Fruit fly (Drosophila melanogaster) whole organism, wandering third instar larva: Measurements from ENCODE around the gene Akap200.
A peak's percentile ranks its signal among the peaks of the same experiment; 100 is the strongest.

Experiments
- Abd-B ChIP-seq: fragments of >200 bp; optimal IDR thresholded peaks from 2 replicates; lab custom pipeline; 2017; ENCODE audit warnings: missing biosample characterization, missing genetic modification characterization
- CG32264 ChIP-seq: fragments of 200-800 bp; sonication (Bioruptor generic); optimal IDR thresholded peaks from 2 replicates; lab custom pipeline; 2016; ENCODE audit warnings: missing biosample characterization, missing genetic modification characterization
- CrebA ChIP-seq: fragments of 200-800 bp; sonication (Bioruptor generic); optimal IDR thresholded peaks from 2 replicates; lab custom pipeline; 2016; ENCODE audit warnings: missing biosample characterization, mild to moderate bottlenecking, missing genetic modification characterization, borderline replicate concordance
- GATAd ChIP-seq: sonication (Bioruptor generic); optimal IDR thresholded peaks from 2 replicates; lab custom pipeline; 2016; ENCODE audit warnings: missing biosample characterization, missing genetic modification characterization
- OdsH ChIP-seq: fragments of 200-800 bp; sonication (Bioruptor generic); optimal IDR thresholded peaks from 2 replicates; lab custom pipeline; 2016; ENCODE audit warnings: missing biosample characterization, mild to moderate bottlenecking, missing genetic modification characterization
- Rel ChIP-seq, 2 experiments: fragments of 200-800 bp; sonication (Bioruptor generic) in 1 of 2; optimal IDR thresholded peaks; 2 replicates in 1 of 2; 3 replicates in 1 of 2; lab custom pipeline; 2016 to 2019; ENCODE audit warnings: mild to moderate bottlenecking in 2 of 2, missing biosample characterization in 2 of 2, missing genetic modification characterization in 2 of 2, moderate library complexity in 1 of 2
- brk ChIP-seq: fragments of 200-800 bp; sonication (Bioruptor generic); optimal IDR thresholded peaks from 2 replicates; lab custom pipeline; 2016; ENCODE audit warnings: missing biosample characterization, mild to moderate bottlenecking, missing genetic modification characterization
- h ChIP-seq: fragments of 200-800 bp; sonication (Bioruptor generic); optimal IDR thresholded peaks from 3 replicates; lab custom pipeline; 2016; ENCODE audit warnings: missing biosample characterization, mild to moderate bottlenecking, missing genetic modification characterization
- lola ChIP-seq: fragments of >200 bp; optimal IDR thresholded peaks from 2 replicates; lab custom pipeline; 2017; ENCODE audit warnings: missing biosample characterization, missing genetic modification characterization
- pan ChIP-seq: fragments of >200 bp; optimal IDR thresholded peaks from 2 replicates; lab custom pipeline; 2017
- psq ChIP-seq: fragments of 200-800 bp; sonication (Bioruptor generic); optimal IDR thresholded peaks from 3 replicates; lab custom pipeline; 2017; ENCODE audit warnings: missing biosample characterization, mild to moderate bottlenecking, missing genetic modification characterization, moderate library complexity
- rgr ChIP-seq: fragments of 200-800 bp; sonication (Bioruptor generic); optimal IDR thresholded peaks from 3 replicates; lab custom pipeline; 2016; ENCODE audit warnings: missing biosample characterization, mild to moderate bottlenecking, missing genetic modification characterization
- usp ChIP-seq: fragments of >200 bp; optimal IDR thresholded peaks from 2 replicates; lab custom pipeline; 2017; ENCODE audit warnings: missing biosample characterization, missing genetic modification characterization

DNA sequence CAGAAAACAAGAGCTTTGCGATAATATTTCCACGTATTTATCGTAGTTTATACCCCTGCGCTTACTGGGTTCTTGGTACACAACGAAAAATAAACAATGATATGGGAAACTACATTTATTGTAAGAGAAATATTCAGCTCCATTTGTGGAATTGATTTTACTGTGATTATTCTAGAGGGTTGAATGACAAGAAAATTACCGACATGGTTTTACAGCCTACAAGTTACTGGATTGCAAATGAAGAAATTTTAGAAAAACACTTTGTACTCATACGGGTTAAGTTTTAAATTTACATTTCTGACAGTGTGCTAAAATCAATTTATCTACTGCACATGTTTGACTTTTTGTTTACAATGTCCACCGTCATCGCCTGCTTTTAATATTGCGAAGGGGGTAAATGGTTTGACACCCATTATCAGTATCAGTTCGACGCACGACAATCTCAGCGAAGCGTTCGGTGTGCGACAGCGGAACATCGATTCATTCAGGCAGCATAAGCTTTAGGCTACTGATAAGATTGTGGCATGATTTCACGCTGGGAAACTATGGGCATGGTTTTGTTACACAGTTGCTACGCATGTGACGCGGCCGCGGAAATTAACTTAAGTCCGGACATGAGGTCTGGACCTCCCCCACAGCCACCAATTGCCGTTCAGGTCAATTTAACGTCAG, 46.4 kb downstream of the Akap200 start:
- TF ChIP-seq GATAd: no peak
- TF ChIP-seq usp (GFP tag; lab: Kevin White, UChicago): no peak
- TF ChIP-seq brk (GFP tag; lab: Kevin White, UChicago): no peak
- TF ChIP-seq rgr (GFP tag; lab: Kevin White, UChicago): peak; percentile 39
- peak; percentile 52 for TF ChIP-seq h (GFP tag; lab: Kevin White, UChicago)
- no peak for TF ChIP-seq CrebA
- TF ChIP-seq psq (GFP tag; lab: Kevin White, UChicago): no peak
- no peak for TF ChIP-seq Abd-B (GFP tag; lab: Kevin White, UChicago)
- no peak for TF ChIP-seq CG32264 (GFP tag; lab: Kevin White, UChicago)
- no peak for TF ChIP-seq pan (lab: Kevin White, UChicago)
- no peak for TF ChIP-seq Rel (GFP tag; optimal IDR thresholded peaks at IDR 0.05; lab: Kevin White, UChicago)
- TF ChIP-seq Rel (tag; optimal IDR thresholded peaks at IDR 0.05; lab: Kevin White, UChicago): no peak
- TF ChIP-seq OdsH (GFP tag; lab: Kevin White, UChicago): peak; percentile 4
- no peak for TF ChIP-seq lola
